Worm (Caenorhabditis elegans) whole organism, L4/young adult: ENCODE data around the gene C06C3.3.

Source experiments
- W03F9.2 ChIP-seq: fragments of 150-350 bp; optimal IDR thresholded peaks from 2 replicates; lab custom pipeline; 2014; ENCODE audit warnings: missing biosample characterization, missing genetic modification characterization
- him-1 ChIP-seq: sonication (generic microtip); optimal IDR thresholded peaks from 2 replicates; lab custom pipeline; 2016; ENCODE audit warnings: missing genotype, missing genetic modification reagents, missing genetic modification characterization, missing compliant biosample characterization

DNA sequence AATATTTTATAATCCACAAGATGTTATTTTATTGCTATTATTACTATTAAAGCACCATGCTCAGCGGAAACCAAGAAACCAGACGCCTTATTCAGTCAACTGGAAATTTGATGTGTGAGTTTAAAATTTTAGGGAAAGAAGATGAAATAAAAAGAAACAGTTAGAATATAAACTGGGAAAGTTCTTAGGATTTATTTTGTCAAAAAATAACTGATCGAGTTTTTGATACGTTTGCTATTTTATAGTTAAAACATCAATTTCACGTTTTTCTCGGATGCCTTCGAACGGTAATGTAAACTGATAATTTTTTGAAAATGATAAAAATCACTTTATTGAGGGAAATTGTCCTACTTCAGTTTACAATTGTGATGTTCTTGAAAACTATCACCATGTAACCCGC lies at the start of gene C06C3.3:
- TF ChIP-seq W03F9.2 (tag; lab: Kevin White, UChicago) (no peak), him-1 (no peak)
